Fruit fly (Drosophila melanogaster): ENCODE measurements around the gene PGRP-SA.

PGRP-SA gene

dm6 chrX:11531245-11531644 is 30.2 kb upstream of the PGRP-SA start:
- TF ChIP-seq lola (GFP tag; optimal IDR thresholded peaks at IDR 0.05) (no peak), dl (GFP tag; optimal IDR thresholded peaks at IDR 0.05; ENCODE audit: insufficient read depth in 1 of 2, partially characterized antibody in 2 of 2) (no peak), ey (GFP tag; optimal IDR thresholded peaks at IDR 0.05) (no peak), Dif (GFP tag; optimal IDR thresholded peaks at IDR 0.05; ENCODE audit: partially characterized antibody) (no peak), Myc (optimal IDR thresholded peaks at IDR 0.05) (no peak), dmrt93B (GFP tag; optimal IDR thresholded peaks at IDR 0.05) (no peak), Abd-B (GFP tag; optimal IDR thresholded peaks at IDR 0.05) (no peak), Sp1 (GFP tag; optimal IDR thresholded peaks at IDR 0.05) (no peak), Mio (GFP tag; optimal IDR thresholded peaks at IDR 0.05) (no peak), jim (GFP tag; optimal IDR thresholded peaks at IDR 0.05) (no peak), woc (GFP tag; optimal IDR thresholded peaks at IDR 0.05) (no peak), brk (GFP tag; optimal IDR thresholded peaks at IDR 0.05) (no peak), sv (GFP tag; optimal IDR thresholded peaks at IDR 0.05) (no peak), pan (optimal IDR thresholded peaks at IDR 0.05) (no peak), OdsH (GFP tag; optimal IDR thresholded peaks at IDR 0.05) (no peak), Rel (GFP tag; optimal IDR thresholded peaks at IDR 0.05) (no peak), Rel (tag; optimal IDR thresholded peaks at IDR 0.05) (no peak)

DNA sequence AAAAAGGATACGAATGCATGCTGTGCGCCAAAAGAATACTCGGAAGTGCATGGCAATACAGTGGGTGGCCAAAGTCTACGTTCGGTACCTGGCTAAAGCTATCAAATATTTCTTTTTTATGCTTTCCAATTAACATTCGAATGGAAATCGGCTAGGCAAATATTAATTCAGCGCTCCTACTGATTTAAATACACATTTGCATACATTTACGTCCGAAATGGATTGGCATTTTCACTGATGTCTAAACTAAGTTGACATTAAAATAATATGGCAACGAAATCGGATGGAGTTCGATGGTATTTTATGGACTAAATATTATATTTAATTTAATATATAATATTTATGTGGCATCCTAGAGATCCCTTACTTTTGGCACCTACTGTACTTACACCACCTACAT is 18.9 kb upstream of the PGRP-SA start:
- TF ChIP-seq CG32264 (GFP tag; optimal IDR thresholded peaks at IDR 0.05): no peak
- TF ChIP-seq HLH106 (tag; optimal IDR thresholded peaks at IDR 0.05): peak; percentile 12

dm6 chrX:11543318-11543717 is 18.1 kb upstream of the PGRP-SA start:
- no peak for TF ChIP-seq Abd-B (GFP tag; optimal IDR thresholded peaks at IDR 0.05)
- TF ChIP-seq woc (GFP tag; optimal IDR thresholded peaks at IDR 0.05): no peak
- no peak for TF ChIP-seq ey (GFP tag; optimal IDR thresholded peaks at IDR 0.05)
- no peak for TF ChIP-seq Mio (GFP tag; optimal IDR thresholded peaks at IDR 0.05)
- no peak for TF ChIP-seq usp (GFP tag; optimal IDR thresholded peaks at IDR 0.05)
- TF ChIP-seq Jra (GFP tag; optimal IDR thresholded peaks at IDR 0.05): no peak

DNA sequence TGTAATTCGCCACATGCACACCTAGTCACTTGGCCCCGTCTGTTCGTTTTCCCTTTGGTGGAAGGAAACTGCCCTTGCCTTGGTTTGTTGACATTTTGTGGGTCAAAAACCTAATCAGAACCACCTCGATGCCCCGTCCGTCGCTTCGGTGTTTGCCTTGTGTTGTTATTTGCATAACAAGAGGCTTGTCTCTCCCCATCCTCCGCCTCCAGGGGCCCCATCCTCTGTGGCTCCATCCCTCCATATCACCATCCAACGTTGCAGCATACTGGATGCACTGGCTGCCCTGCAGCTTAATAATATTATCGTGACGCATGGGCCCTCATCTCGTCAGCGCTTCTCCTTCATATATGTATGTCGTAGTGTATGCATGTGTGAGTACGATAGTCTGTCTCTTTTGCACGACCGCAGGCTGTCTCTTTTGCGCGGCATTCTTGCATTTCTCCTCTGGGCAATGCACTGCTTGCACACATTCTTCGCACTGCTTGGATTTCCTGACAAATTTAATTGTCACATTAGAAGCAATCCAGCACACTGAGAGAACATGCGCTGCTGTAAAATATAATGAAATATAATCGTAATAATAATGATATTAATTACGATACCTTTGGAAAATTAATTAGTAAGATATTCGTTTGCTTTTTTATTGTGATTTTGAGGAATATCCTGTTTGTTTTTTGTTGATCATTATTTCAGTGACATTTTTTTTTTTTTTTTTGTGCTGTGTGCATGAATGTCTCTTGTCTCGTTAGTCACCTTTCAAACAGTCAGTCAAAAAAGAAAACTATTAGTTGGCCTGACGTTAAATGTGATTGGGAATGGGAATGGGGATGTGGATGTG is 17.1 kb upstream of the PGRP-SA start:
- peak; percentile 18 for TF ChIP-seq Jra (GFP tag; optimal IDR thresholded peaks at IDR 0.05)
- no peak for TF ChIP-seq CG9705 (GFP tag; optimal IDR thresholded peaks at IDR 0.05)
- TF ChIP-seq rgr (GFP tag; optimal IDR thresholded peaks at IDR 0.05): no peak
- no peak for TF ChIP-seq Myc (optimal IDR thresholded peaks at IDR 0.05)
- TF ChIP-seq Rel (GFP tag; optimal IDR thresholded peaks at IDR 0.05): no peak
- no peak for TF ChIP-seq Rel (tag; optimal IDR thresholded peaks at IDR 0.05)
- TF ChIP-seq sage (GFP tag; optimal IDR thresholded peaks at IDR 0.05): no peak
- no peak for TF ChIP-seq jim (GFP tag; optimal IDR thresholded peaks at IDR 0.05)
- no peak for TF ChIP-seq Vsx2 (GFP tag; optimal IDR thresholded peaks at IDR 0.05; ENCODE audit: partially characterized antibody)
- TF ChIP-seq woc (GFP tag; optimal IDR thresholded peaks at IDR 0.05): no peak
- TF ChIP-seq dmrt93B (GFP tag; optimal IDR thresholded peaks at IDR 0.05): no peak
- TF ChIP-seq psq (GFP tag; optimal IDR thresholded peaks at IDR 0.05): peak; percentile 2
- no peak for TF ChIP-seq Dfd (GFP tag; optimal IDR thresholded peaks at IDR 0.05)
- TF ChIP-seq lola (GFP tag; optimal IDR thresholded peaks at IDR 0.05): no peak
- TF ChIP-seq h (GFP tag; optimal IDR thresholded peaks at IDR 0.05): no peak
- TF ChIP-seq ey (GFP tag; optimal IDR thresholded peaks at IDR 0.05): no peak

DNA sequence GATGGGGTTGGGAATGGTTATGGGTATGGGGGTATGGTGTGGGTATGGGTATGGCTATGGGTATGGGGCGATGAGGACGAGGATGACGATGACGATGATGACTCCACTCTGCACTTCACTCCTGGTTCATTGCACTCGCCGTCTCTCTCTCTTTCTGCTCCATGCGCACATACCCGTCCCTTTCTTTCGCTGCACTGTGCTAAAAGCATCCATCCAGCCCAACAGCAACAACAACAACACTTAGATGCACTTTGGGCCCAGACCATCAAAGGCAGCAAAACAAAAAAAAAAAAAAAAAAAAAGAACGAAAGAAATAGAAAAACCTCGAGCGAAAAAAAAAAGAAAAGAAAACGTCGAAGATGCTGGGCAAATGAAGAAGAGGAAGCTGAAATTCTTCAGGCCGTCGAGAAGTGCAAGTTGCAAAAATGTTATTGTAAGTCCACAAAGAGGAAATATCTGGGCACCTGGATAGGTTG is 16.5 kb upstream of the PGRP-SA start:
- TF ChIP-seq fru (GFP tag; optimal IDR thresholded peaks at IDR 0.05) (no peak), Hnf4 (GFP tag; optimal IDR thresholded peaks at IDR 0.05) (no peak), CrebA (GFP tag; optimal IDR thresholded peaks at IDR 0.05; ENCODE audit: borderline replicate concordance) (no peak), h (GFP tag; optimal IDR thresholded peaks at IDR 0.05) (no peak), GATAd (GFP tag; optimal IDR thresholded peaks at IDR 0.05) (no peak), dsf (GFP tag; optimal IDR thresholded peaks at IDR 0.05; ENCODE audit: borderline replicate concordance) (no peak), woc (GFP tag; optimal IDR thresholded peaks at IDR 0.05) (no peak), Dif (GFP tag; optimal IDR thresholded peaks at IDR 0.05; ENCODE audit: partially characterized antibody) (no peak), dmrt93B (GFP tag; optimal IDR thresholded peaks at IDR 0.05) (no peak), Jra (GFP tag; optimal IDR thresholded peaks at IDR 0.05) (no peak), Dfd (GFP tag; optimal IDR thresholded peaks at IDR 0.05) (no peak), brk (GFP tag; optimal IDR thresholded peaks at IDR 0.05) (no peak), Hr83 (GFP tag; optimal IDR thresholded peaks at IDR 0.05; ENCODE audit: poor library complexity, severe bottlenecking) (no peak)

Data from whole organism, wandering third instar larva.